Worm (Caenorhabditis elegans) whole organism, L3 larva: ENCODE results near the gene efk-1.

Source experiments
- R02D3.7 ChIP-seq: fragments of 150-350 bp; optimal IDR thresholded peaks from 2 replicates; lab custom pipeline; 2014; ENCODE audit warnings: missing biosample characterization, missing genetic modification characterization
- ZK546.5 ChIP-seq: sonication (generic microtip); optimal IDR thresholded peaks from 2 replicates; lab custom pipeline; 2017; ENCODE audit warnings: missing biosample characterization, missing genetic modification characterization
- ama-1 ChIP-seq: fragments of 150-350 bp; optimal IDR thresholded peaks from 2 replicates; lab custom pipeline; 2018
- ceh-28 ChIP-seq: fragments of 150-350 bp; optimal IDR thresholded peaks from 2 replicates; lab custom pipeline; 2014; ENCODE audit warnings: missing biosample characterization, missing genetic modification reagents, missing genetic modification characterization
- ceh-82 ChIP-seq: fragments of 150-350 bp; optimal IDR thresholded peaks from 2 replicates; lab custom pipeline; 2014; ENCODE audit warnings: missing biosample characterization, missing genetic modification characterization
- daf-12 ChIP-seq: fragments of 150-350 bp; optimal IDR thresholded peaks from 2 replicates; lab custom pipeline; 2014; ENCODE audit warnings: missing biosample characterization, missing genetic modification reagents, missing genetic modification characterization
- egl-5 ChIP-seq: fragments of 150-350 bp; optimal IDR thresholded peaks from 2 replicates; lab custom pipeline; 2017; ENCODE audit warnings: missing biosample characterization, missing genetic modification reagents, missing genetic modification characterization, inconsistent platforms
- elt-1 ChIP-seq: fragments of 150-350 bp; optimal IDR thresholded peaks from 2 replicates; lab custom pipeline; 2014; ENCODE audit warnings: missing biosample characterization, missing genetic modification characterization
- elt-2 ChIP-seq: sonication (generic microtip); optimal IDR thresholded peaks from 2 replicates; lab custom pipeline; 2016; ENCODE audit warnings: missing genetic modification reagents, mild to moderate bottlenecking, missing genetic modification characterization, missing compliant biosample characterization
- elt-3 ChIP-seq, 3 experiments: fragments of 150-350 bp in 1 of 3; sonication (generic microtip) in 2 of 3; optimal IDR thresholded peaks; 2 replicates in 2 of 3; 4 replicates in 1 of 3; lab custom pipeline; 2014 to 2017; ENCODE audit warnings: missing biosample characterization in 3 of 3, missing genetic modification characterization in 3 of 3
- eor-1 ChIP-seq, 2 experiments: fragments of 150-350 bp; optimal IDR thresholded peaks; 2 replicates each; lab custom pipeline; 2014 to 2018; ENCODE audit warnings: missing biosample characterization in 2 of 2, missing genetic modification characterization in 2 of 2
- fkh-10 ChIP-seq: sonication (generic microtip); optimal IDR thresholded peaks from 2 replicates; lab custom pipeline; 2017; ENCODE audit warnings: missing biosample characterization, missing genetic modification reagents, missing genetic modification characterization
- fos-1 ChIP-seq: fragments of 150-350 bp; optimal IDR thresholded peaks from 2 replicates; lab custom pipeline; 2014; ENCODE audit warnings: missing biosample characterization, missing genetic modification characterization
- hmg-11 ChIP-seq: sonication (generic microtip); optimal IDR thresholded peaks from 2 replicates; lab custom pipeline; 2016; ENCODE audit warnings: missing genetic modification characterization, missing compliant biosample characterization
- jun-1 ChIP-seq: fragments of 150-350 bp; optimal IDR thresholded peaks from 2 replicates; lab custom pipeline; 2014; ENCODE audit warnings: missing biosample characterization, missing genetic modification reagents, missing genetic modification characterization
- lin-15B ChIP-seq: fragments of 150-350 bp; optimal IDR thresholded peaks from 2 replicates; lab custom pipeline; 2014; ENCODE audit warnings: missing biosample characterization, missing genetic modification characterization
- lin-39 ChIP-seq: fragments of 150-350 bp; optimal IDR thresholded peaks from 2 replicates; lab custom pipeline; 2018; ENCODE audit warnings: missing biosample characterization, missing genetic modification reagents, missing genetic modification characterization
- lsy-12 ChIP-seq: sonication (generic microtip); optimal IDR thresholded peaks from 2 replicates; lab custom pipeline; 2016; ENCODE audit warnings: mild to moderate bottlenecking, missing genetic modification characterization, missing compliant biosample characterization
- mdl-1 ChIP-seq: fragments of 150-350 bp; optimal IDR thresholded peaks from 2 replicates; lab custom pipeline; 2014; ENCODE audit warnings: missing biosample characterization, missing genetic modification characterization
- nfya-1 ChIP-seq: sonication (generic microtip); optimal IDR thresholded peaks from 2 replicates; lab custom pipeline; 2017; ENCODE audit warnings: missing genetic modification characterization, mild to moderate bottlenecking, missing compliant biosample characterization, antibody characterized with exemption, moderate library complexity; ENCODE audit not compliant: insufficient read depth
- nhr-11 ChIP-seq: fragments of 150-350 bp; optimal IDR thresholded peaks from 2 replicates; lab custom pipeline; 2014; ENCODE audit warnings: missing biosample characterization, missing genetic modification characterization
- nhr-12 ChIP-seq: fragments of 150-350 bp; optimal IDR thresholded peaks from 2 replicates; lab custom pipeline; 2014; ENCODE audit warnings: missing biosample characterization, missing genetic modification characterization
- nhr-23 ChIP-seq: fragments of 150-350 bp; optimal IDR thresholded peaks from 2 replicates; lab custom pipeline; 2014; ENCODE audit warnings: missing biosample characterization, missing genetic modification reagents, missing genetic modification characterization
- nhr-25 ChIP-seq: sonication (generic microtip); optimal IDR thresholded peaks from 2 replicates; lab custom pipeline; 2017; ENCODE audit warnings: missing biosample characterization, missing genetic modification characterization
- nhr-28 ChIP-seq: fragments of 150-350 bp; optimal IDR thresholded peaks from 2 replicates; lab custom pipeline; 2014; ENCODE audit warnings: missing biosample characterization, missing genetic modification characterization
- nhr-43 ChIP-seq: sonication (generic microtip); optimal IDR thresholded peaks from 2 replicates; lab custom pipeline; 2016; ENCODE audit warnings: mild to moderate bottlenecking, missing genetic modification characterization, missing compliant biosample characterization; ENCODE audit not compliant: poor library complexity, severe bottlenecking
- nhr-67 ChIP-seq: fragments of 150-350 bp; optimal IDR thresholded peaks from 2 replicates; lab custom pipeline; 2014; ENCODE audit warnings: missing biosample characterization, missing genetic modification characterization
- nhr-76 ChIP-seq: fragments of 150-350 bp; sonication (generic microtip); optimal IDR thresholded peaks from 5 replicates; lab custom pipeline; 2014; ENCODE audit warnings: missing biosample characterization, missing genetic modification characterization
- nhr-77 ChIP-seq: fragments of 150-350 bp; optimal IDR thresholded peaks from 2 replicates; lab custom pipeline; 2014; ENCODE audit warnings: missing biosample characterization, missing genetic modification characterization
- pha-4 ChIP-seq: fragments of 150-350 bp; optimal IDR thresholded peaks from 2 replicates; lab custom pipeline; 2014; ENCODE audit warnings: missing biosample characterization, missing genetic modification reagents, missing genetic modification characterization
- pqm-1 ChIP-seq: fragments of 150-350 bp; optimal IDR thresholded peaks from 2 replicates; lab custom pipeline; 2017; ENCODE audit warnings: missing biosample characterization, missing genetic modification characterization, inconsistent platforms
- sea-2 ChIP-seq: fragments of 150-350 bp; sonication (generic microtip); optimal IDR thresholded peaks from 4 replicates; lab custom pipeline; 2014; ENCODE audit warnings: missing biosample characterization, missing genetic modification reagents, missing genetic modification characterization
- skn-1 ChIP-seq: fragments of 150-350 bp; optimal IDR thresholded peaks from 2 replicates; lab custom pipeline; 2014; ENCODE audit warnings: missing biosample characterization, missing genetic modification characterization
- snpc-4 ChIP-seq: fragments of 150-350 bp; optimal IDR thresholded peaks from 2 replicates; lab custom pipeline; 2014; ENCODE audit warnings: missing biosample characterization, missing genetic modification characterization
- unc-39 ChIP-seq: sonication (generic microtip); optimal IDR thresholded peaks from 4 replicates; lab custom pipeline; 2017; ENCODE audit warnings: missing biosample characterization, missing genetic modification characterization
- unc-62 ChIP-seq: fragments of 150-350 bp; sonication (generic microtip); optimal IDR thresholded peaks from 4 replicates; lab custom pipeline; 2014; ENCODE audit warnings: missing biosample characterization, missing genetic modification reagents, missing genetic modification characterization

efk-1 gene

ce11 chrIII:6145896-6146295 is 22.5 kb downstream of the efk-1 start, which contains the start of gene Y42G9A.3:
Gene Y42G9A.3, plus strand, starts transcription at chrIII:6146258.
- TF ChIP-seq daf-12: no peak
- no peak for TF ChIP-seq lin-39 (tag; lab: Kevin White, UChicago)
- peak; percentile 3 for TF ChIP-seq jun-1
- peak; percentile 89 for TF ChIP-seq skn-1 (tag; lab: Kevin White, UChicago)
- TF ChIP-seq elt-2 (tag; lab: Kevin White, UChicago): peak; percentile 17
- no peak for TF ChIP-seq ceh-28 (tag; lab: Kevin White, UChicago)
- no peak for TF ChIP-seq hmg-11 (tag; lab: Kevin White, UChicago)
- peak; percentile 10 for TF ChIP-seq nhr-23 (tag; lab: Kevin White, UChicago)

- TF ChIP-seq nhr-23 (tag; lab: Kevin White, UChicago): peak; percentile 82
- no peak for TF ChIP-seq nhr-67 (tag; lab: Kevin White, UChicago)
- peak; percentile 42 for TF ChIP-seq elt-2 (tag; lab: Kevin White, UChicago)
- peak; percentile 49 for TF ChIP-seq nhr-25
- TF ChIP-seq ama-1 (lab: Kevin White, UChicago): peak; percentile 6
- no peak for TF ChIP-seq nhr-12 (tag; lab: Kevin White, UChicago)
- peak in 1 of 3 experiments; percentile 30 for TF ChIP-seq elt-3 (tag; optimal IDR thresholded peaks at IDR 0.05; lab: Kevin White, UChicago)
- TF ChIP-seq nhr-43 (tag; lab: Kevin White, UChicago): peak; percentile 72
- TF ChIP-seq fos-1 (tag; lab: Kevin White, UChicago): no peak
- no peak for TF ChIP-seq R02D3.7
- peak; percentile 24 for TF ChIP-seq jun-1
- TF ChIP-seq skn-1 (tag; lab: Kevin White, UChicago): no peak
- TF ChIP-seq, all 47 proteins: peak for 7
Observed at ce11 chrIII:6145309-6145708, 23.0 kb downstream of the efk-1 start.

ce11 chrIII:6144390-6144962 is 23.9 kb downstream of the efk-1 start:
- peak; percentile 76 for TF ChIP-seq nfya-1 (tag; lab: Kevin White, UChicago)
- TF ChIP-seq elt-1 (tag; lab: Kevin White, UChicago): no peak
- peak; percentile 30 for TF ChIP-seq nhr-43 (tag; lab: Kevin White, UChicago)
- TF ChIP-seq lsy-12 (tag; lab: Kevin White, UChicago): peak; percentile 29
- no peak for TF ChIP-seq egl-5 (tag; lab: Kevin White, UChicago)
- peak; percentile 34 for TF ChIP-seq nhr-11 (tag; lab: Kevin White, UChicago)
- TF ChIP-seq mdl-1 (tag; lab: Kevin White, UChicago): peak; percentile 11
- TF ChIP-seq nhr-23 (tag; lab: Kevin White, UChicago): peak; percentile 7
- TF ChIP-seq pha-4: no peak
- peak; percentile 75 for TF ChIP-seq jun-1
- no peak for TF ChIP-seq ZK546.5 (tag; lab: Kevin White, UChicago)
- TF ChIP-seq, all 47 proteins: peak for 7

ce11 chrIII:6141532-6141931 is 26.8 kb downstream of the efk-1 start:
- TF ChIP-seq snpc-4 (tag; lab: Kevin White, UChicago) (no peak), nhr-76 (no peak), nhr-11 (tag; lab: Kevin White, UChicago) (no peak), jun-1 (peak; percentile 10), nhr-25 (no peak), unc-39 (tag; lab: Kevin White, UChicago) (no peak), lin-39 (tag; lab: Kevin White, UChicago) (peak; percentile 30), lsy-12 (tag; lab: Kevin White, UChicago) (no peak), elt-2 (tag; lab: Kevin White, UChicago) (no peak), elt-1 (tag; lab: Kevin White, UChicago) (peak; percentile 29), fkh-10 (GFP tag; lab: Kevin White, UChicago) (no peak), eor-1 (tag; optimal IDR thresholded peaks at IDR 0.05; lab: Kevin White, UChicago) (no peak), unc-62 (GFP tag; lab: Kevin White, UChicago) (no peak), nhr-23 (tag; lab: Kevin White, UChicago) (no peak), nhr-12 (tag; lab: Kevin White, UChicago) (no peak), daf-12 (no peak), nfya-1 (tag; lab: Kevin White, UChicago) (peak; percentile 55)

ce11 chrIII:6140818-6141217 is 27.5 kb downstream of the efk-1 start:
- TF ChIP-seq ceh-82: no peak
- TF ChIP-seq nhr-28 (tag; lab: Kevin White, UChicago): no peak
- TF ChIP-seq nfya-1 (tag; lab: Kevin White, UChicago): no peak
- no peak for TF ChIP-seq elt-1 (tag; lab: Kevin White, UChicago)
- no peak for TF ChIP-seq nhr-25
- no peak for TF ChIP-seq skn-1 (tag; lab: Kevin White, UChicago)
- TF ChIP-seq jun-1: no peak
- TF ChIP-seq pqm-1 (tag; lab: Kevin White, UChicago): no peak
- no peak for TF ChIP-seq nhr-23 (tag; lab: Kevin White, UChicago)
- TF ChIP-seq R02D3.7: no peak
- no peak for TF ChIP-seq fkh-10 (GFP tag; lab: Kevin White, UChicago)
- no peak for TF ChIP-seq egl-5 (tag; lab: Kevin White, UChicago)
- TF ChIP-seq nhr-77 (tag; lab: Kevin White, UChicago): no peak
- no peak for TF ChIP-seq sea-2 (GFP tag; lab: Kevin White, UChicago)
- TF ChIP-seq lin-15B (tag; lab: Kevin White, UChicago): no peak
- no peak for TF ChIP-seq hmg-11 (tag; lab: Kevin White, UChicago)
- TF ChIP-seq lsy-12 (tag; lab: Kevin White, UChicago): no peak
- TF ChIP-seq ceh-28 (tag; lab: Kevin White, UChicago): no peak
- no peak for TF ChIP-seq elt-3 (tag; optimal IDR thresholded peaks at IDR 0.05; lab: Kevin White, UChicago)
- no peak for TF ChIP-seq unc-39 (tag; lab: Kevin White, UChicago)
